Fruit fly (Drosophila melanogaster): ENCODE data around the gene CG6845.

CG6845 gene

DNA sequence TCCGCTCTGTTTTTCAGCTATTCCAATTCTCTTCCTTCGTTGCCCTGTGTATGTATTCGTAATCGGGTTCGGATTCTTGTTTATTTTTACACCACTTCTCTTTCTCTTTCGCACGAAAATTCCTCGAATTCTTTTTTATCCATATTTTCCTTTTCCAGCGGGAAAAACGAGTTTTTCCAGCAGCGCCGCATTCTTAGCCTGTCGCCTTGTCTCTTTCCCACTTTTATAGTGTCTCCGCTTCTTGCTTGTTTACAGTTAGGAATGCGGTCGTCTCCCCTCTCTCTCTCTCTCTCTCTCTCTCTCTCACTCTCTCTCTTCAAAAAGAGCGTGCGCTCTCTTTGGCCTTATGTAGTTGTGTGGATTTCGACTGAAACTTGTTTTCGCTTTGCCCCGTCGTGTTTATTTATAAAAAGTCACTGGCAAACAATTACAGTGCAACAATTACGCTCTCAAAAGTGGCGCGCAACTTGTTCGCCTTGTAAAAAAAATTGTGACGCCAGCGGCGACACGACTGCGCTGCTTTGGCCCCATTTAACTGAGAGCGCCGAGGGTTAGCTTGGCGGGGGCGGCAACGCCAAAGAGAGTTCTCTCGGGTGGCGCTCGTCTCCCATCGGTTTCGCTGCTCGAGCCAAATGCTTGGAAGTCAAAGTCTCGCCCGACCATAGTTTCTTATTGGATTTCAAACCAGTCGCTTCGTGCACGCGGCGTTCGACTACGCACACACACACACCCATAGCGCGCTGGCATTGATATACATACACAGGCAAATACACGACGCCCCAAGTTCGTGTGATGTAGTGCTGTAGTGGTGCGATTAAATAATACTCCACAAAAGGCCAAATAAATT, 14.9 kb upstream of the CG6845 start:
- TF ChIP-seq Mes4 (GFP tag; optimal IDR thresholded peaks at IDR 0.05) (peak; percentile 22), bigmax (GFP tag; optimal IDR thresholded peaks at IDR 0.05) (no peak), CG9437 (GFP tag; optimal IDR thresholded peaks at IDR 0.05) (peak; percentile 8), zen2 (GFP tag; IDR thresholded peaks at IDR 0.05; ENCODE audit: partially characterized antibody) (peak; percentile 55; the same call in 1 of the 3 replicates), CG10431 (GFP tag; optimal IDR thresholded peaks at IDR 0.05) (peak; percentile 53), E2f2 (GFP tag; IDR thresholded peaks at IDR 0.05) (peak; percentile 23; the same call in 1 of the 2 replicates), CG1529 (GFP tag; optimal IDR thresholded peaks at IDR 0.05) (peak; percentile 39), insv (GFP tag; optimal IDR thresholded peaks at IDR 0.05) (peak; percentile 31 to 93), PHDP (tag; optimal IDR thresholded peaks at IDR 0.05) (peak; percentile 62), CG18764 (GFP tag; optimal IDR thresholded peaks at IDR 0.05) (peak; percentile 7), btn (GFP tag; optimal IDR thresholded peaks at IDR 0.05) (no peak), crp (GFP tag; optimal IDR thresholded peaks at IDR 0.05) (no peak), slp2 (GFP tag; optimal IDR thresholded peaks at IDR 0.05) (peak; percentile 54), CrebB (tag; optimal IDR thresholded peaks at IDR 0.05) (peak; percentile 21), Camta (GFP tag; optimal IDR thresholded peaks at IDR 0.05) (no peak), CG13424 (tag; optimal IDR thresholded peaks at IDR 0.05) (peak; percentile 31), al (GFP tag; IDR thresholded peaks at IDR 0.05) (no peak), CG2116 (GFP tag; optimal IDR thresholded peaks at IDR 0.05) (peak; percentile 27), HLH3B (GFP tag; IDR thresholded peaks at IDR 0.05) (peak; percentile 23; the same call in 1 of the 2 replicates), Abd-B (GFP tag; optimal IDR thresholded peaks at IDR 0.05) (no peak), Dp (GFP tag; optimal IDR thresholded peaks at IDR 0.05) (peak; percentile 23), CG7963 (GFP tag; IDR thresholded peaks at IDR 0.05; ENCODE audit: partially characterized antibody) (peak; percentile 28; the same call in 1 of the 3 replicates), Bteb2 (GFP tag; optimal IDR thresholded peaks at IDR 0.05) (no peak), CG6689 (GFP tag; IDR thresholded peaks at IDR 0.05) (0 out of 2 replicates have a peak, but pooled peaks have one; percentile 7), scrt (GFP tag; optimal IDR thresholded peaks at IDR 0.05) (peak; percentile 44), CG1832 (GFP tag; optimal IDR thresholded peaks at IDR 0.05) (peak; percentile 95), CG15601 (tag; optimal IDR thresholded peaks at IDR 0.05) (peak; percentile 22), CG2712 (tag; optimal IDR thresholded peaks at IDR 0.05) (peak; percentile 8), salm (tag; optimal IDR thresholded peaks at IDR 0.05) (peak; percentile 23), Sry-β (GFP tag; optimal IDR thresholded peaks at IDR 0.05) (peak; percentile 28), CG2199 (GFP tag; IDR thresholded peaks at IDR 0.05) (peak; percentile 53; the same call in 1 of the 3 replicates), sna (GFP tag; IDR thresholded peaks at IDR 0.05; ENCODE audit: partially characterized antibody) (peak; percentile 28; the same call in 1 of the 2 replicates), gsb (GFP tag; IDR thresholded peaks at IDR 0.05) (0 out of 2 replicates have a peak, but pooled peaks have one; percentile 14), D19A (tag; optimal IDR thresholded peaks at IDR 0.05) (peak; percentile 32), Eip74EF (GFP tag; optimal IDR thresholded peaks at IDR 0.05) (peak in 1 of 2 experiments; percentile 64), CG15011 (GFP tag; optimal IDR thresholded peaks at IDR 0.05) (peak; percentile 20), nmo (GFP tag; optimal IDR thresholded peaks at IDR 0.05) (peak; percentile 38), p53 (GFP tag; optimal IDR thresholded peaks at IDR 0.05) (peak; percentile 12), Sox100B (GFP tag; optimal IDR thresholded peaks at IDR 0.05) (peak; percentile 39), sens (GFP tag) (peak; percentile 86), fru (optimal IDR thresholded peaks at IDR 0.05) (no peak), tll (GFP tag; optimal IDR thresholded peaks at IDR 0.05) (peak in 1 of 2 experiments; percentile 80), CG11695 (GFP tag; IDR thresholded peaks at IDR 0.05) (peak; percentile 29; the same call in 2 of the 3 replicates), slbo (GFP tag; IDR thresholded peaks at IDR 0.05) (0 out of 2 replicates have a peak, but pooled peaks have one; percentile 13), HmgZ (tag; optimal IDR thresholded peaks at IDR 0.05) (peak; percentile 73), exex (tag; optimal IDR thresholded peaks at IDR 0.05) (peak; percentile 54), CG15269 (tag; optimal IDR thresholded peaks at IDR 0.05) (peak; percentile 33)

Measured in whole organism, embryonic.